Worm (Caenorhabditis elegans) whole organism, L4/young adult: ENCODE data around the gene F08G12.11.

Source experiments
- W03F9.2 ChIP-seq: fragments of 150-350 bp; optimal IDR thresholded peaks from 2 replicates; lab custom pipeline; 2014; ENCODE audit warnings: missing biosample characterization, missing genetic modification characterization
- dao-5 ChIP-seq: sonication (generic microtip); optimal IDR thresholded peaks from 2 replicates; lab custom pipeline; 2016; ENCODE audit warnings: missing genotype, missing genetic modification characterization, moderate library complexity, missing compliant biosample characterization
- him-1 ChIP-seq: sonication (generic microtip); optimal IDR thresholded peaks from 2 replicates; lab custom pipeline; 2016; ENCODE audit warnings: missing genotype, missing genetic modification reagents, missing genetic modification characterization, missing compliant biosample characterization

DNA sequence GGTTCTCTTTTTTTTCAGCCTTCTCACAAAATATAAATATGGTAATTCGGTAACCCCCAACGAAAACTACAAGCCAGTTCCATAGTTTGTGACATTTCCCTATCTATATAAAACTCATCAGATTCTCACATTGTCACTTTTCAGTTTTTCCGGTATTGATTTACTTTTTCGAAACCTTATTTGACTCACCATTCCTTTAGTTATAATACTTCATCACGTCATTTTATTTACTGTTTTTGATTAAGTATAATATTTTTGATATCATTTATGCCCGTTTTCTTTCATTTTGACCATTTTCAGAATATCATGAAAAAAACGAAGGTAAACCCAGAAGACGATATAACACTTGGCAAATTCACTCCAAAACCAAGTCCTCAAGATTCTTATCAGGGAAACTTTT lies 36.5 kb upstream of the F08G12.11 start, which contains the start of gene pgp-3:
- TF ChIP-seq W03F9.2 (tag; lab: Kevin White, UChicago), result no peak
- TF ChIP-seq him-1 (tag; lab: Kevin White, UChicago), result no peak
- TF ChIP-seq dao-5 (tag; lab: Kevin White, UChicago), result no peak
